Worm (Caenorhabditis elegans) whole organism, L2 larva: ENCODE data around the gene R04E5.7.

Experiments used
- F13H6.1 ChIP-seq: sonication (generic microtip); optimal IDR thresholded peaks from 2 replicates; lab custom pipeline; 2016; ENCODE audit warnings: missing genetic modification characterization, missing compliant biosample characterization
- alr-1 ChIP-seq: fragments of 150-350 bp; optimal IDR thresholded peaks from 2 replicates; lab custom pipeline; 2014; ENCODE audit warnings: missing biosample characterization, missing genetic modification characterization
- ama-1 ChIP-seq: fragments of 150-350 bp; optimal IDR thresholded peaks from 2 replicates; lab custom pipeline; 2018; ENCODE audit warnings: inconsistent platforms
- dmd-4 ChIP-seq: sonication (generic microtip); optimal IDR thresholded peaks from 2 replicates; lab custom pipeline; 2017; ENCODE audit warnings: missing biosample characterization, missing genetic modification characterization
- elt-3 ChIP-seq: sonication (generic microtip); optimal IDR thresholded peaks from 2 replicates; lab custom pipeline; 2017; ENCODE audit warnings: missing biosample characterization, missing genetic modification characterization
- fos-1 ChIP-seq: fragments of 150-350 bp; optimal IDR thresholded peaks from 2 replicates; lab custom pipeline; 2014; ENCODE audit warnings: missing biosample characterization, missing genetic modification characterization
- nhr-12 ChIP-seq: fragments of 150-350 bp; optimal IDR thresholded peaks from 2 replicates; lab custom pipeline; 2014; ENCODE audit warnings: missing biosample characterization, missing genetic modification characterization
- nhr-129 ChIP-seq: fragments of 150-350 bp; optimal IDR thresholded peaks from 2 replicates; lab custom pipeline; 2014; ENCODE audit warnings: missing biosample characterization, missing genetic modification characterization
- nhr-237 ChIP-seq: fragments of 150-350 bp; optimal IDR thresholded peaks from 2 replicates; lab custom pipeline; 2014; ENCODE audit warnings: missing biosample characterization, missing genetic modification characterization
- nhr-25 ChIP-seq: fragments of 150-350 bp; sonication (generic microtip); optimal IDR thresholded peaks from 3 replicates; lab custom pipeline; 2014; ENCODE audit warnings: missing biosample characterization, missing genetic modification characterization
- skn-1 ChIP-seq: sonication (generic microtip); optimal IDR thresholded peaks from 2 replicates; lab custom pipeline; 2017; ENCODE audit warnings: missing biosample characterization, missing genetic modification characterization
- unc-39 ChIP-seq: fragments of 150-350 bp; optimal IDR thresholded peaks from 2 replicates; lab custom pipeline; 2014; ENCODE audit warnings: missing biosample characterization, missing genetic modification characterization
- unc-55 ChIP-seq: fragments of 150-350 bp; sonication (generic microtip); optimal IDR thresholded peaks from 3 replicates; lab custom pipeline; 2014; ENCODE audit warnings: missing biosample characterization, missing genetic modification reagents, missing genetic modification characterization
- unc-62 ChIP-seq: fragments of 150-350 bp; optimal IDR thresholded peaks from 2 replicates; lab custom pipeline; 2014; ENCODE audit warnings: missing biosample characterization, missing genetic modification reagents, missing genetic modification characterization

DNA sequence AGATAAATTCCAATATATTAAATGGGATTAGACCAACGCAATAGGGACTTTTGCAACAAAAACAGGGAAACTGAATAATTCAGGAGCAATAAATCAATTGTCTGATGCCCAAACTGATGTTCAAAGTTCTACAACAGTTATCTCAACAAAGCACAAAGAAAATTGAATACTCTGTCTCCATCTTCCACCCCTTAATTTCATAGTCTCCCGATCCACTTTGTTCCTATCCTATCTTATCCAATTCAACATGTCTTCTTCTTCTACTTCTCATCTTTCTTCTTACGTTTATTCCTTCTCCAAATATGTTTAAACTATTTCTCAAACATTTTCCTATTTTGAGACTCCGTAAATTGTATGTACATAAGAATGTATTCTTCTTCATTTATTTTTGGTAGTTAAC is 26.7 kb downstream of the R04E5.7 start:
- no peak for TF ChIP-seq unc-62 (GFP tag; lab: Kevin White, UChicago)
- TF ChIP-seq fos-1 (tag; lab: Kevin White, UChicago) = no peak
- no peak for TF ChIP-seq nhr-25 (tag; lab: Kevin White, UChicago)
- no peak for TF ChIP-seq alr-1
- TF ChIP-seq elt-3 = no peak
- TF ChIP-seq unc-55 = no peak
- no peak for TF ChIP-seq nhr-129
- TF ChIP-seq F13H6.1 (tag; lab: Kevin White, UChicago) = no peak
- TF ChIP-seq ama-1 (lab: Kevin White, UChicago) = no peak
- TF ChIP-seq unc-39 (tag; lab: Kevin White, UChicago) = no peak
- TF ChIP-seq skn-1 (tag; lab: Kevin White, UChicago) = no peak
- TF ChIP-seq nhr-12 (tag; lab: Kevin White, UChicago) = no peak
- TF ChIP-seq nhr-237 (tag; lab: Kevin White, UChicago) = no peak
- no peak for TF ChIP-seq dmd-4 (tag; lab: Kevin White, UChicago)
